Worm (Caenorhabditis elegans) whole organism, L2 larva: ENCODE results near the gene B0524.5.

ENCODE experiments used
- C34F6.9 ChIP-seq: fragments of 150-350 bp; optimal IDR thresholded peaks from 2 replicates; lab custom pipeline; 2014; ENCODE audit warnings: missing biosample characterization, missing genetic modification characterization
- F13H6.1 ChIP-seq: sonication (generic microtip); optimal IDR thresholded peaks from 2 replicates; lab custom pipeline; 2016; ENCODE audit warnings: missing genetic modification characterization, missing compliant biosample characterization
- R02D3.7 ChIP-seq: fragments of 150-350 bp; optimal IDR thresholded peaks from 2 replicates; lab custom pipeline; 2014; ENCODE audit warnings: missing biosample characterization, missing genetic modification characterization
- Y55F3AM.14 ChIP-seq: fragments of 200-800 bp; sonication (Bioruptor generic); optimal IDR thresholded peaks from 2 replicates; lab custom pipeline; 2018; ENCODE audit warnings: mild to moderate bottlenecking, missing genetic modification characterization, missing compliant biosample characterization
- ZK546.5 ChIP-seq: sonication (generic microtip); optimal IDR thresholded peaks from 2 replicates; lab custom pipeline; 2017; ENCODE audit warnings: missing biosample characterization, missing genetic modification characterization
- aly-2 ChIP-seq: fragments of 150-350 bp; optimal IDR thresholded peaks from 2 replicates; lab custom pipeline; 2014; ENCODE audit warnings: missing biosample characterization, missing genetic modification characterization
- ama-1 ChIP-seq: fragments of 150-350 bp; optimal IDR thresholded peaks from 2 replicates; lab custom pipeline; 2018; ENCODE audit warnings: inconsistent platforms
- blmp-1 ChIP-seq: sonication (generic microtip); optimal IDR thresholded peaks from 2 replicates; lab custom pipeline; 2017; ENCODE audit warnings: missing genetic modification characterization, mild to moderate bottlenecking, missing compliant biosample characterization, antibody characterized with exemption, moderate library complexity; ENCODE audit not compliant: insufficient read depth
- ceh-16 ChIP-seq: fragments of 150-350 bp; optimal IDR thresholded peaks from 2 replicates; lab custom pipeline; 2014; ENCODE audit warnings: missing biosample characterization, missing genetic modification characterization
- ceh-82 ChIP-seq: fragments of 150-350 bp; optimal IDR thresholded peaks from 2 replicates; lab custom pipeline; 2014; ENCODE audit warnings: missing biosample characterization, missing genetic modification characterization
- crh-2 ChIP-seq: sonication (generic microtip); optimal IDR thresholded peaks from 2 replicates; lab custom pipeline; 2017; ENCODE audit warnings: missing biosample characterization, missing genetic modification characterization
- dmd-4 ChIP-seq: sonication (generic microtip); optimal IDR thresholded peaks from 2 replicates; lab custom pipeline; 2017; ENCODE audit warnings: missing biosample characterization, missing genetic modification characterization
- elt-1 ChIP-seq: fragments of 150-350 bp; optimal IDR thresholded peaks from 2 replicates; lab custom pipeline; 2014; ENCODE audit warnings: missing biosample characterization, missing genetic modification characterization
- elt-3 ChIP-seq: sonication (generic microtip); optimal IDR thresholded peaks from 2 replicates; lab custom pipeline; 2017; ENCODE audit warnings: missing biosample characterization, missing genetic modification characterization
- gmeb-1 ChIP-seq: fragments of 150-350 bp; optimal IDR thresholded peaks from 2 replicates; lab custom pipeline; 2014; ENCODE audit warnings: missing biosample characterization, missing genetic modification characterization
- lin-13 ChIP-seq: fragments of 150-350 bp; optimal IDR thresholded peaks from 2 replicates; lab custom pipeline; 2014; ENCODE audit warnings: missing biosample characterization, missing genetic modification reagents, missing genetic modification characterization
- lin-39 ChIP-seq: fragments of 150-350 bp; optimal IDR thresholded peaks from 2 replicates; lab custom pipeline; 2014; ENCODE audit warnings: missing biosample characterization, missing genetic modification reagents, missing genetic modification characterization
- lsy-2 ChIP-seq, 2 experiments: fragments of 150-350 bp in 1 of 2; sonication (generic microtip) in 1 of 2; optimal IDR thresholded peaks; 2 replicates each; lab custom pipeline; 2014 to 2017; ENCODE audit warnings: missing biosample characterization in 2 of 2, missing genetic modification characterization in 2 of 2
- mab-5 ChIP-seq: fragments of 150-350 bp; optimal IDR thresholded peaks from 2 replicates; lab custom pipeline; 2014; ENCODE audit warnings: missing biosample characterization, missing genetic modification characterization
- nhr-10 ChIP-seq: sonication (generic microtip); optimal IDR thresholded peaks from 2 replicates; lab custom pipeline; 2017; ENCODE audit warnings: missing biosample characterization, missing genetic modification characterization
- nhr-11 ChIP-seq: fragments of 150-350 bp; optimal IDR thresholded peaks from 2 replicates; lab custom pipeline; 2014; ENCODE audit warnings: missing biosample characterization, missing genetic modification characterization
- nhr-12 ChIP-seq: fragments of 150-350 bp; optimal IDR thresholded peaks from 2 replicates; lab custom pipeline; 2014; ENCODE audit warnings: missing biosample characterization, missing genetic modification characterization
- nhr-21 ChIP-seq: fragments of 150-350 bp; optimal IDR thresholded peaks from 2 replicates; lab custom pipeline; 2014; ENCODE audit warnings: missing biosample characterization, missing genetic modification characterization
- nhr-23 ChIP-seq: fragments of 150-350 bp; optimal IDR thresholded peaks from 2 replicates; lab custom pipeline; 2014; ENCODE audit warnings: missing biosample characterization, missing genetic modification reagents, missing genetic modification characterization
- nhr-237 ChIP-seq: fragments of 150-350 bp; optimal IDR thresholded peaks from 2 replicates; lab custom pipeline; 2014; ENCODE audit warnings: missing biosample characterization, missing genetic modification characterization
- nhr-25 ChIP-seq: fragments of 150-350 bp; sonication (generic microtip); optimal IDR thresholded peaks from 3 replicates; lab custom pipeline; 2014; ENCODE audit warnings: missing biosample characterization, missing genetic modification characterization
- nhr-6 ChIP-seq: fragments of 150-350 bp; optimal IDR thresholded peaks from 2 replicates; lab custom pipeline; 2014; ENCODE audit warnings: missing biosample characterization, missing genetic modification characterization
- nhr-77 ChIP-seq: fragments of 150-350 bp; optimal IDR thresholded peaks from 2 replicates; lab custom pipeline; 2014; ENCODE audit warnings: missing biosample characterization, missing genetic modification characterization
- peb-1 ChIP-seq: fragments of 150-350 bp; optimal IDR thresholded peaks from 2 replicates; lab custom pipeline; 2014; ENCODE audit warnings: missing biosample characterization, missing genetic modification characterization
- sem-4 ChIP-seq: fragments of 150-350 bp; optimal IDR thresholded peaks from 2 replicates; lab custom pipeline; 2014; ENCODE audit warnings: missing biosample characterization, missing genetic modification reagents, missing genetic modification characterization
- skn-1 ChIP-seq: sonication (generic microtip); optimal IDR thresholded peaks from 2 replicates; lab custom pipeline; 2017; ENCODE audit warnings: missing biosample characterization, missing genetic modification characterization
- snpc-4 ChIP-seq: fragments of 150-350 bp; optimal IDR thresholded peaks from 2 replicates; lab custom pipeline; 2014; ENCODE audit warnings: missing biosample characterization, missing genetic modification characterization
- unc-39 ChIP-seq: fragments of 150-350 bp; optimal IDR thresholded peaks from 2 replicates; lab custom pipeline; 2014; ENCODE audit warnings: missing biosample characterization, missing genetic modification characterization
- unc-55 ChIP-seq: fragments of 150-350 bp; sonication (generic microtip); optimal IDR thresholded peaks from 3 replicates; lab custom pipeline; 2014; ENCODE audit warnings: missing biosample characterization, missing genetic modification reagents, missing genetic modification characterization
- unc-62 ChIP-seq: fragments of 150-350 bp; optimal IDR thresholded peaks from 2 replicates; lab custom pipeline; 2014; ENCODE audit warnings: missing biosample characterization, missing genetic modification reagents, missing genetic modification characterization
- zag-1 ChIP-seq: fragments of 150-350 bp; optimal IDR thresholded peaks from 2 replicates; lab custom pipeline; 2014; ENCODE audit warnings: missing biosample characterization, missing genetic modification characterization
- ztf-1 ChIP-seq: fragments of 200-800 bp; sonication (Bioruptor generic); conservative IDR thresholded peaks from 2 replicates; pipeline ENCODE4 v1.3.6; 2022; ENCODE audit warnings: missing genetic modification characterization, missing compliant biosample characterization

The B0524.5 gene

ce11 chrIII:1932018-1932417 is 38.3 kb upstream of the B0524.5 start:
- TF ChIP-seq Y55F3AM.14 (no peak), gmeb-1 (tag; lab: Kevin White, UChicago) (no peak), C34F6.9 (tag; lab: Kevin White, UChicago) (no peak), elt-3 (tag; lab: Kevin White, UChicago) (no peak), nhr-25 (tag; lab: Kevin White, UChicago) (no peak), ama-1 (lab: Kevin White, UChicago) (no peak), crh-2 (tag; lab: Kevin White, UChicago) (no peak), mab-5 (tag; lab: Kevin White, UChicago) (no peak), nhr-237 (tag; lab: Kevin White, UChicago) (no peak), F13H6.1 (tag; lab: Kevin White, UChicago) (no peak)
- TF ChIP-seq, all 48 proteins: peak for 0

- peak; percentile 26 for TF ChIP-seq lin-13 (GFP tag; lab: Kevin White, UChicago)
- no peak for TF ChIP-seq ZK546.5 (tag; lab: Kevin White, UChicago)
- TF ChIP-seq R02D3.7 (tag; lab: Kevin White, UChicago): no peak
- no peak for TF ChIP-seq peb-1 (tag; lab: Kevin White, UChicago)
- TF ChIP-seq nhr-23: no peak
- TF ChIP-seq lsy-2 (tag; optimal IDR thresholded peaks at IDR 0.05; lab: Kevin White, UChicago): peak in 1 of 2 experiments; percentile 63
Observed at ce11 chrIII:1931509-1931908, 37.8 kb upstream of the B0524.5 start.

ce11 chrIII:1930714-1931273 is 37.1 kb upstream of the B0524.5 start:
- TF ChIP-seq nhr-237 (tag; lab: Kevin White, UChicago): no peak
- TF ChIP-seq nhr-10: no peak
- TF ChIP-seq unc-62: no peak
- no peak for TF ChIP-seq unc-39
- TF ChIP-seq nhr-77 (tag; lab: Kevin White, UChicago): no peak
- no peak for TF ChIP-seq nhr-6 (tag; lab: Kevin White, UChicago)
- no peak for TF ChIP-seq sem-4 (tag; lab: Kevin White, UChicago)
- TF ChIP-seq gmeb-1 (tag; lab: Kevin White, UChicago): no peak
- TF ChIP-seq nhr-11 (tag; lab: Kevin White, UChicago): no peak
- no peak for TF ChIP-seq lin-13 (GFP tag; lab: Kevin White, UChicago)
- TF ChIP-seq, all 48 proteins: peak for 0

- TF ChIP-seq R02D3.7 (tag; lab: Kevin White, UChicago) (no peak), nhr-12 (tag; lab: Kevin White, UChicago) (no peak), lin-13 (GFP tag; lab: Kevin White, UChicago) (peak; percentile 60), zag-1 (tag; lab: Kevin White, UChicago) (no peak), ceh-82 (tag; lab: Kevin White, UChicago) (no peak), F13H6.1 (tag; lab: Kevin White, UChicago) (no peak), dmd-4 (no peak), crh-2 (tag; lab: Kevin White, UChicago) (no peak), snpc-4 (tag; lab: Kevin White, UChicago) (no peak), lin-39 (tag; lab: Kevin White, UChicago) (no peak), sem-4 (tag; lab: Kevin White, UChicago) (no peak), lsy-2 (tag; optimal IDR thresholded peaks at IDR 0.05; lab: Kevin White, UChicago) (peak; percentile 2 to 63), nhr-23 (no peak), nhr-21 (tag; lab: Kevin White, UChicago) (no peak)
Observed at ce11 chrIII:1928741-1929499, 35.2 kb upstream of the B0524.5 start.

- TF ChIP-seq lsy-2 (tag; optimal IDR thresholded peaks at IDR 0.05; lab: Kevin White, UChicago) (peak; percentile 14 to 29), lin-13 (GFP tag; lab: Kevin White, UChicago) (peak; percentile 21), mab-5 (tag; lab: Kevin White, UChicago) (no peak)
Observed at ce11 chrIII:1927230-1927629, 33.5 kb upstream of the B0524.5 start.

- peak; percentile 56 for TF ChIP-seq nhr-6 (tag; lab: Kevin White, UChicago)
- no peak for TF ChIP-seq nhr-23
- no peak for TF ChIP-seq elt-3 (tag; lab: Kevin White, UChicago)
- TF ChIP-seq ztf-1 (GFP tag; lab: Robert Waterston, UW): no peak
- TF ChIP-seq blmp-1: peak; percentile 96
- TF ChIP-seq unc-39: no peak
- TF ChIP-seq elt-1: peak; percentile 38
- TF ChIP-seq nhr-25 (tag; lab: Kevin White, UChicago): peak; percentile 93
- peak; percentile 42 for TF ChIP-seq unc-62
- no peak for TF ChIP-seq ceh-16
- no peak for TF ChIP-seq nhr-11 (tag; lab: Kevin White, UChicago)
- TF ChIP-seq ZK546.5 (tag; lab: Kevin White, UChicago): no peak
- TF ChIP-seq nhr-77 (tag; lab: Kevin White, UChicago): peak; percentile 33
- TF ChIP-seq aly-2 (tag; lab: Kevin White, UChicago): no peak
- TF ChIP-seq zag-1 (tag; lab: Kevin White, UChicago): peak; percentile 40
- TF ChIP-seq skn-1 (tag; lab: Kevin White, UChicago): no peak
- peak; percentile 64 for TF ChIP-seq C34F6.9 (tag; lab: Kevin White, UChicago)
- TF ChIP-seq mab-5 (tag; lab: Kevin White, UChicago): peak; percentile 86
- TF ChIP-seq Y55F3AM.14: peak; percentile 95
- TF ChIP-seq peb-1 (tag; lab: Kevin White, UChicago): no peak
- peak; percentile 89 for TF ChIP-seq crh-2 (tag; lab: Kevin White, UChicago)
- TF ChIP-seq unc-55 (GFP tag; lab: Kevin White, UChicago): peak; percentile 96
- no peak for TF ChIP-seq lin-39 (tag; lab: Kevin White, UChicago)
- peak; percentile 94 for TF ChIP-seq nhr-21 (tag; lab: Kevin White, UChicago)
Observed at ce11 chrIII:1926456-1926855, 32.8 kb upstream of the B0524.5 start.
